Fruit fly (Drosophila melanogaster) whole organism: Measurements from ENCODE around the gene heca.

Experiments used
- CG8478 ChIP-seq: fragments of >200 bp; optimal IDR thresholded peaks from 2 replicates; lab custom pipeline; 2018; ENCODE audit warnings: inconsistent platforms
- pan ChIP-seq: fragments of >200 bp; optimal IDR thresholded peaks from 2 replicates; lab custom pipeline; 2017
- psq ChIP-seq: fragments of >200 bp; optimal IDR thresholded peaks from 2 replicates; lab custom pipeline; 2017
- usp ChIP-seq: fragments of >200 bp; optimal IDR thresholded peaks from 2 replicates; lab custom pipeline; 2017; ENCODE audit warnings: missing biosample characterization, missing genetic modification characterization, mixed read lengths

DNA sequence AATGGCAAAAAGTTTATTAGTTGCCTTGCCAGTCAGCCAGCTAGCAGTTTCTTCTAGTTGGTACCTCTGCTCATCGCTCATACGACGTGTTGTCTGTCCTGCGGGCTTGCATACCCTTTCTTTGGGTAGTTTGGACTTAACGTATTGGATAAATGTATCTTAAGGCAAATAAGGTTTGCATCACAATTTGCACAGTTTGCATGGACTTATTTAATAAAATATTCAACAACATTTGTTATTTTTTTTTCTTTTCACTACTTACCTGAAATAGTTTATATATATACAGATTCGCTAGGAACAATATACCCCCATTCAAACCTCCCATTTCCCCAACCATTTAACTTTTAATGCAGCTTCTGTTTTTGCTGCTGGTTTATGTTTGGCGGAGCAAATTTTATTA, 53.6 kb downstream of the heca start:
- TF ChIP-seq usp, result no peak
- no peak for TF ChIP-seq psq (lab: Kevin White, UChicago)
- no peak for TF ChIP-seq pan (lab: Kevin White, UChicago)
- TF ChIP-seq CG8478 (lab: Kevin White, UChicago), result no peak
